Worm (Caenorhabditis elegans) whole organism, midembryonic: ENCODE results near the gene sra-14.

Source experiments
- flt-1 ChIP-seq: fragments of 200-800 bp; sonication (Bioruptor generic); IDR thresholded peaks from 2 replicates; pipeline ENCODE4 v1.3.6; 2022; ENCODE audit warnings: missing genetic modification characterization, missing compliant biosample characterization
- ref-1 ChIP-seq: fragments of 200-800 bp; sonication (Bioruptor generic); conservative IDR thresholded peaks from 2 replicates; pipeline ENCODE4 v1.3.6; 2022; ENCODE audit warnings: missing genetic modification reagents, missing genetic modification characterization, missing compliant biosample characterization
- tab-1 ChIP-seq: fragments of 200-800 bp; sonication (Bioruptor generic); IDR thresholded peaks from 2 replicates; pipeline ENCODE4 v1.3.6; 2022; ENCODE audit warnings: missing genetic modification characterization, missing compliant biosample characterization

- TF ChIP-seq tab-1 (GFP tag; lab: Robert Waterston, UW) (no peak), ref-1 (GFP tag; lab: Robert Waterston, UW) (no peak), flt-1 (no peak)
Observed at ce11 chrII:12884972-12885371, at the start of gene sra-14.
